Fruit fly (Drosophila melanogaster) whole organism, embryonic: Measurements from ENCODE around the gene GNBP3.

Experiments
- Ada2b ChIP-seq: fragments of 200-800 bp; sonication (Bioruptor generic); IDR thresholded peaks from 2 replicates; pipeline ENCODE4 v1.3.6; 2022; ENCODE audit warnings: missing biosample characterization, missing genetic modification characterization
- Aef1 ChIP-seq: fragments of 200-800 bp; sonication (Bioruptor generic); IDR thresholded peaks from 3 replicates; pipeline ENCODE4 v1.3.6; 2022; ENCODE audit warnings: missing biosample characterization, missing genetic modification characterization
- Awh ChIP-seq: fragments of 200-800 bp; sonication (Bioruptor generic); IDR thresholded peaks from 2 replicates; pipeline ENCODE4, ENCODE4 v1.3.6; 2022; ENCODE audit warnings: missing biosample characterization, missing genetic modification characterization
- BEAF-32 ChIP-seq: fragments of 200-800 bp; sonication (Bioruptor generic); optimal IDR thresholded peaks from 3 replicates; lab custom pipeline; 2017; ENCODE audit warnings: missing biosample characterization, missing genetic modification characterization, mild to moderate bottlenecking, moderate library complexity, missing genetic modification reagents
- Bdp1 ChIP-seq: fragments of 200-800 bp; sonication (Bioruptor generic); optimal IDR thresholded peaks from 3 replicates; lab custom pipeline; 2016; ENCODE audit warnings: missing biosample characterization, missing genetic modification characterization
- BtbVII ChIP-seq: fragments of 200-800 bp; sonication (Bioruptor generic); optimal IDR thresholded peaks from 3 replicates; lab custom pipeline; 2017; ENCODE audit warnings: missing biosample characterization, mild to moderate bottlenecking, missing genetic modification characterization
- CG10209 ChIP-seq: fragments of 200-800 bp; sonication (Bioruptor generic); optimal IDR thresholded peaks from 3 replicates; lab custom pipeline; 2017; ENCODE audit warnings: missing biosample characterization, mild to moderate bottlenecking, missing genetic modification characterization, missing genetic modification reagents
- CG10543 ChIP-seq: fragments of 200-800 bp; sonication (Bioruptor generic); optimal IDR thresholded peaks from 3 replicates; lab custom pipeline; 2017; ENCODE audit warnings: missing biosample characterization, mild to moderate bottlenecking, missing genetic modification characterization, moderate library complexity
- CG12299 ChIP-seq: fragments of 200-800 bp; sonication (Bioruptor generic); optimal IDR thresholded peaks from 2 replicates; lab custom pipeline; 2018; ENCODE audit warnings: missing biosample characterization, mild to moderate bottlenecking, missing genetic modification characterization
- CG12769 ChIP-seq: fragments of 200-800 bp; sonication (Bioruptor generic); optimal IDR thresholded peaks from 2 replicates; lab custom pipeline; 2019; ENCODE audit warnings: missing biosample characterization, mild to moderate bottlenecking, missing genetic modification characterization, moderate library complexity
- CG2116 ChIP-seq: fragments of 200-800 bp; sonication (Bioruptor generic); optimal IDR thresholded peaks from 3 replicates; lab custom pipeline; 2018; ENCODE audit warnings: missing biosample characterization, mild to moderate bottlenecking, missing genetic modification characterization
- CG3163 ChIP-seq: fragments of 200-800 bp; sonication (Bioruptor generic); optimal IDR thresholded peaks from 3 replicates; lab custom pipeline; 2016; ENCODE audit warnings: missing biosample characterization, missing genetic modification characterization
- CG32767 ChIP-seq: fragments of 200-800 bp; sonication (Bioruptor generic); IDR thresholded peaks from 2 replicates; pipeline ENCODE4 v1.3.6; 2022; ENCODE audit warnings: missing biosample characterization, missing genetic modification characterization
- CG3281 ChIP-seq: fragments of 200-800 bp; sonication (Bioruptor generic); optimal IDR thresholded peaks from 3 replicates; lab custom pipeline; 2017; ENCODE audit warnings: missing biosample characterization, mild to moderate bottlenecking, missing genetic modification characterization
- CG6175 ChIP-seq: fragments of 200-800 bp; sonication (Bioruptor generic); IDR thresholded peaks from 3 replicates; pipeline ENCODE4 v1.3.6; 2022; ENCODE audit warnings: missing biosample characterization, missing genetic modification characterization
- CG7963 ChIP-seq: fragments of 200-800 bp; sonication (Bioruptor generic); IDR thresholded peaks from 3 replicates; pipeline ENCODE4 v1.3.6; 2022; ENCODE audit warnings: missing biosample characterization, missing genetic modification characterization; ENCODE audit not compliant: partially characterized antibody
- CG7987 ChIP-seq: fragments of 200-800 bp; sonication (Bioruptor generic); optimal IDR thresholded peaks from 2 replicates; lab custom pipeline; 2018; ENCODE audit warnings: missing biosample characterization, mild to moderate bottlenecking, missing genetic modification characterization, moderate library complexity
- CTCF ChIP-seq: fragments of 200-800 bp; sonication (Bioruptor generic); optimal IDR thresholded peaks from 2 replicates; lab custom pipeline; 2017; ENCODE audit warnings: missing biosample characterization, mild to moderate bottlenecking, missing genetic modification characterization, moderate library complexity
- Dref ChIP-seq: fragments of 200-800 bp; sonication (Bioruptor generic); IDR thresholded peaks from 2 replicates; pipeline ENCODE4 v1.3.6; 2022; ENCODE audit warnings: missing biosample characterization, missing genetic modification characterization
- GATAe ChIP-seq: fragments of 200-800 bp; sonication (Bioruptor generic); conservative IDR thresholded peaks from 2 replicates; pipeline ENCODE4 v1.3.6; 2022; ENCODE audit warnings: missing biosample characterization, missing genetic modification characterization
- Hey ChIP-seq: fragments of 200-800 bp; sonication (Bioruptor generic); optimal IDR thresholded peaks from 3 replicates; lab custom pipeline; 2018; ENCODE audit warnings: missing biosample characterization, mild to moderate bottlenecking, missing genetic modification characterization
- MESR4 ChIP-seq: fragments of 200-800 bp; sonication (Bioruptor generic); optimal IDR thresholded peaks from 2 replicates; lab custom pipeline; 2018; ENCODE audit warnings: missing biosample characterization, mild to moderate bottlenecking, missing genetic modification characterization, moderate library complexity
- Myb ChIP-seq: fragments of 200-800 bp; sonication (Bioruptor generic); optimal IDR thresholded peaks from 2 replicates; lab custom pipeline; 2016; ENCODE audit warnings: missing biosample characterization, missing genetic modification characterization
- NK7.1 ChIP-seq: fragments of 200-800 bp; sonication (Bioruptor generic); optimal IDR thresholded peaks from 3 replicates; lab custom pipeline; 2016; ENCODE audit warnings: missing biosample characterization, missing genetic modification characterization
- Nf-YA ChIP-seq: fragments of 200-800 bp; sonication (Bioruptor generic); IDR thresholded peaks from 2 replicates; pipeline ENCODE4 v1.3.6; 2022; ENCODE audit warnings: missing biosample characterization, missing genetic modification characterization
- Nf-YB ChIP-seq: fragments of 200-800 bp; sonication (Bioruptor generic); optimal IDR thresholded peaks from 3 replicates; lab custom pipeline; 2019; ENCODE audit warnings: missing biosample characterization, mild to moderate bottlenecking, missing genetic modification characterization, moderate library complexity
- PHDP ChIP-seq: fragments of 200-800 bp; sonication (Bioruptor generic); optimal IDR thresholded peaks from 3 replicates; lab custom pipeline; 2018; ENCODE audit warnings: missing biosample characterization, mild to moderate bottlenecking, missing genetic modification characterization, moderate library complexity
- Ssrp ChIP-seq: fragments of 200-800 bp; sonication (Bioruptor generic); optimal IDR thresholded peaks from 2 replicates; lab custom pipeline; 2018; ENCODE audit warnings: missing biosample characterization, mild to moderate bottlenecking, missing genetic modification characterization, moderate library complexity
- ase ChIP-seq: fragments of 200-800 bp; sonication (Bioruptor generic); IDR thresholded peaks from 3 replicates; pipeline ENCODE4 v1.3.6; 2022; ENCODE audit warnings: missing biosample characterization, missing genetic modification characterization
- btn ChIP-seq: fragments of 200-800 bp; sonication (Bioruptor generic); optimal IDR thresholded peaks from 2 replicates; lab custom pipeline; 2016; ENCODE audit warnings: missing biosample characterization, missing genetic modification characterization
- chinmo ChIP-seq: fragments of 200-800 bp; sonication (Bioruptor generic); IDR thresholded peaks from 4 replicates; pipeline ENCODE4 v1.3.6; 2022; ENCODE audit warnings: missing biosample characterization, missing genetic modification characterization; ENCODE audit not compliant: partially characterized antibody
- crc ChIP-seq: fragments of 200-800 bp; sonication (Bioruptor generic); optimal IDR thresholded peaks from 2 replicates; lab custom pipeline; 2016; ENCODE audit warnings: missing biosample characterization, missing genetic modification characterization
- crol ChIP-seq: fragments of 200-800 bp; sonication (Bioruptor generic); IDR thresholded peaks from 2 replicates; pipeline ENCODE4 v1.3.6; 2022; ENCODE audit warnings: missing biosample characterization, missing genetic modification characterization
- dimm ChIP-seq: fragments of 200-800 bp; sonication (Bioruptor generic); IDR thresholded peaks from 2 replicates; pipeline ENCODE4 v1.3.6; 2022; ENCODE audit warnings: missing biosample characterization, missing genetic modification characterization
- dmrt99B ChIP-seq: fragments of 200-800 bp; sonication (Bioruptor generic); optimal IDR thresholded peaks from 2 replicates; lab custom pipeline; 2018; ENCODE audit warnings: missing biosample characterization, mild to moderate bottlenecking, missing genetic modification characterization, moderate library complexity
- dysf ChIP-seq: fragments of 200-800 bp; sonication (Bioruptor generic); IDR thresholded peaks from 3 replicates; pipeline ENCODE4 v1.3.6; 2022; ENCODE audit warnings: missing biosample characterization, missing genetic modification characterization
- grn ChIP-seq: fragments of 200-800 bp; sonication (Bioruptor generic); optimal IDR thresholded peaks from 3 replicates; lab custom pipeline; 2017; ENCODE audit warnings: missing biosample characterization, missing genetic modification characterization
- hb ChIP-seq: fragments of 200-800 bp; sonication (Bioruptor generic); IDR thresholded peaks from 3 replicates; pipeline ENCODE4 v1.3.6; 2022; ENCODE audit warnings: missing biosample characterization, missing genetic modification characterization; ENCODE audit not compliant: partially characterized antibody
- hbn ChIP-seq: fragments of 200-800 bp; sonication (Bioruptor generic); IDR thresholded peaks from 2 replicates; pipeline ENCODE4 v1.3.6; 2022; ENCODE audit warnings: missing biosample characterization, missing genetic modification characterization; ENCODE audit not compliant: partially characterized antibody
- her ChIP-seq: fragments of 200-800 bp; sonication (Bioruptor generic); optimal IDR thresholded peaks from 2 replicates; lab custom pipeline; 2016; ENCODE audit warnings: missing biosample characterization, missing genetic modification characterization
- ken ChIP-seq: fragments of 200-800 bp; sonication (Bioruptor generic); IDR thresholded peaks from 3 replicates; pipeline ENCODE4 v1.3.6; 2022; ENCODE audit warnings: missing biosample characterization, missing genetic modification characterization
- lab ChIP-seq: fragments of 200-800 bp; sonication (Bioruptor generic); optimal IDR thresholded peaks from 3 replicates; lab custom pipeline; 2017; ENCODE audit warnings: missing biosample characterization, missing genetic modification characterization, mild to moderate bottlenecking, moderate library complexity, missing genetic modification reagents
- salm ChIP-seq: fragments of 200-800 bp; sonication (Bioruptor generic); optimal IDR thresholded peaks from 2 replicates; lab custom pipeline; 2018; ENCODE audit warnings: missing biosample characterization, mild to moderate bottlenecking, missing genetic modification characterization
- sima ChIP-seq: fragments of 200-800 bp; sonication (Bioruptor generic); optimal IDR thresholded peaks from 2 replicates; lab custom pipeline; 2016; ENCODE audit warnings: missing biosample characterization, missing genetic modification characterization
- sr ChIP-seq: fragments of 200-800 bp; sonication (Bioruptor generic); IDR thresholded peaks from 3 replicates; pipeline ENCODE4 v1.3.6; 2022; ENCODE audit warnings: missing biosample characterization, missing genetic modification characterization
- tap ChIP-seq: fragments of 200-800 bp; optimal IDR thresholded peaks from 3 replicates; lab custom pipeline; 2019; ENCODE audit warnings: missing biosample characterization, mild to moderate bottlenecking, missing genetic modification characterization, moderate library complexity
- vnd ChIP-seq: fragments of 200-800 bp; sonication (Bioruptor generic); IDR thresholded peaks from 3 replicates; pipeline ENCODE4 v1.3.6; 2022; ENCODE audit warnings: missing biosample characterization, missing genetic modification characterization; ENCODE audit not compliant: partially characterized antibody
- yki ChIP-seq: fragments of >200 bp; optimal IDR thresholded peaks from 3 replicates; lab custom pipeline; 2018

The GNBP3 gene

DNA sequence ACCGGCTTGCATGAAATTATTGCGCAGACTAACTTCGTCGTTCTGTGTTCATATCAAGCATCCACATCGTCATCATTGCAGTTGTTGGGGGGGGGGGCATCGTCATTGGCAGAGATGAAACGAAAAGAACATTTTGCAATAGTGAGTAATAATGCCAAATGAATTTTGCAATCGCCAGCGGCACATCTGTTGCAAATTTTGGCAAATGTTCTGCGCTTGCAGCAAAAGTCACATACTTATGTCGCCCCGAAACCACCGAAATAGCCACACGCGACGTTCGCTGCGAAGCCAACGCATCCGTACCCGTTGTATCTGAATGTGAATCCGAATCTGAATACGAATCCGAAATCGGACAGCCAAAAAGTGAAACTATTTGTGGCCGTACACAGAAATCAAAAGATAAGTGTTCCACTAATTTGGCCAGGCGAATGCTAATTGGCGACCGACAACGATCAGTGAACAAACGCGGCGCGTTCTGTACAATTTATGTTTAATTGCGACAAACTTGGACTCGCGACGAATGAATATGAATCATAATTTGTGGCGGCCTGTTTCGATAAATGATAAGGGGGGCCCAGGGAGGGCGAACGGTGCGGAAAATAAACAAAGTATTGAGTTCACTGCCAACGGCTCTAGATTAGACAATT lies 6.8 kb upstream of the GNBP3 start (continued):
- no peak for TF ChIP-seq CG6175 (GFP tag; lab: Robert Waterston, UW)
- no peak for TF ChIP-seq hb
- TF ChIP-seq BtbVII (GFP tag; lab: Kevin White, UChicago), result no peak
- TF ChIP-seq ken (GFP tag; lab: Robert Waterston, UW), result no peak
- no peak for TF ChIP-seq Myb (GFP tag; lab: Kevin White, UChicago)
- TF ChIP-seq GATAe (GFP tag; lab: Robert Waterston, UW), result peak; percentile 24; the same call in 1 of the 2 replicates
- TF ChIP-seq Dref (GFP tag; lab: Robert Waterston, UW), result no peak
- TF ChIP-seq CG12769 (tag; lab: Kevin White, UChicago), result no peak
- no peak for TF ChIP-seq CG12299 (tag; lab: Kevin White, UChicago)
- no peak for TF ChIP-seq CG2116 (GFP tag; lab: Kevin White, UChicago)

DNA sequence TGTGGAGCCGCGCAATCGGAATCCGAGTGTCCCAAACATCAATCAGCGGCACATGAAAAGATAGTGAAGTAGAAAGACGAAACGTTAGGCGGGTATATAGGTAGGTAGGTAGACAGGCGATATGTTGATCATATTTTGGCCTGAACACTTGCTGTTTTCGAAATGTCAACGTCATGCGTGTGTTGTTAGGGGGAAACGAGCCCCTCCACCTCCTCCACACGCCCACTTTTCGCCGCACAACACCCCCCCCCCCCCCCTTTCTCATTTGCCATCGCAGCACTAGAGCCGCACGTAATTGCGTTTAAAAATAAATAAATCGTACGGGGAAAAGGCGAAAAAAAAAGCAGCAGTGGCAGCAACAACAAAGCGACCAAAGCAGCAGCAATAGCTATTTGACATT lies 5.0 kb upstream of the GNBP3 start:
- peak; percentile 24 for TF ChIP-seq Hey (tag; lab: Kevin White, UChicago)
- no peak for TF ChIP-seq Ssrp (tag; lab: Kevin White, UChicago)
- peak; percentile 54 for TF ChIP-seq lab
- 0 out of 4 replicates have a peak, but pooled peaks have one; percentile 29 for TF ChIP-seq chinmo (GFP tag; lab: Robert Waterston, UW)
- peak; percentile 86 for TF ChIP-seq crol (GFP tag; lab: Robert Waterston, UW)
- TF ChIP-seq CG10543 (GFP tag; lab: Kevin White, UChicago), result peak; percentile 5
- TF ChIP-seq dimm (GFP tag; lab: Robert Waterston, UW), result no peak
- TF ChIP-seq vnd (GFP tag; lab: Robert Waterston, UW), result 0 out of 3 replicates have a peak, but pooled peaks have one; percentile 26
- TF ChIP-seq Awh (GFP tag; lab: Robert Waterston, UW), result 0 out of 2 replicates have a peak, but pooled peaks have one; percentile 13
- peak; percentile 16; the same call in 1 of the 3 replicates for TF ChIP-seq CG7963 (GFP tag; lab: Robert Waterston, UW)
- TF ChIP-seq sr (GFP tag; lab: Robert Waterston, UW), result peak; percentile 79

DNA sequence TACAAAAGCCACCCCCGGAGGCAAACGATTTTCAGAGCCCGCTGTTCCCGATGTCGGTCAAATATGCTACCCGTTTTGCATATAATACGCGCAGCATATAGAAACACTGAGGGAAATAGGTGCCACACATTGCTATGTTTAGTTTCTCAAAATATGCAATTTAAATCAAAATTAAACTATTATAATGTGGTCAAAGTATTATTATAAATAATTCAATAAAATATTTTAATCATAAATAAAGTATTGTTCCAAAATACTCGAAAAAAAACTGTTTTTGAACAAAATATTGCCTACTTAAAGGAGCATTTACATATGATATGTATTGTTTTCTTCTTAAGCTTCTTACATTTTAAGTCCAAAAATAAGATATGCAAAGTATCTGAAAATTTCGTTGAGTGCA lies 3.9 kb upstream of the GNBP3 start:
- TF ChIP-seq Nf-YB (GFP tag; lab: Kevin White, UChicago) (peak; percentile 26), PHDP (peak; percentile 59), Ada2b (GFP tag; lab: Robert Waterston, UW) (peak; percentile 29; the same call in 1 of the 2 replicates), sima (GFP tag; lab: Kevin White, UChicago) (no peak), CG10209 (GFP tag; lab: Kevin White, UChicago) (peak; percentile 59), Aef1 (GFP tag; lab: Robert Waterston, UW) (no peak), CTCF (GFP tag; lab: Kevin White, UChicago) (no peak), MESR4 (no peak), NK7.1 (GFP tag; lab: Kevin White, UChicago) (no peak), dysf (GFP tag; lab: Robert Waterston, UW) (peak; percentile 61; the same call in 2 of the 3 replicates), tap (peak; percentile 52), CG3163 (GFP tag; lab: Kevin White, UChicago) (no peak), grn (GFP tag; lab: Kevin White, UChicago) (no peak), ase (GFP tag; lab: Robert Waterston, UW) (no peak), salm (tag; lab: Kevin White, UChicago) (no peak), CG12299 (tag; lab: Kevin White, UChicago) (peak; percentile 35), dmrt99B (tag; lab: Kevin White, UChicago) (peak; percentile 78), CG32767 (GFP tag; lab: Robert Waterston, UW) (no peak), hbn (no peak), Nf-YA (no peak), btn (GFP tag; lab: Kevin White, UChicago) (no peak), yki (no peak), BtbVII (GFP tag; lab: Kevin White, UChicago) (peak; percentile 12), her (GFP tag; lab: Kevin White, UChicago) (no peak), Bdp1 (no peak), CG7987 (GFP tag; lab: Kevin White, UChicago) (no peak), BEAF-32 (GFP tag; lab: Kevin White, UChicago) (no peak), crc (GFP tag; lab: Kevin White, UChicago) (no peak), CG3281 (GFP tag; lab: Kevin White, UChicago) (peak; percentile 57)
